Fruit fly (Drosophila melanogaster) whole organism, embryonic: ENCODE measurements around the gene CG31183.

ENCODE experiments used
- ATbp ChIP-seq: fragments of 200-800 bp; sonication (Bioruptor generic); optimal IDR thresholded peaks from 2 replicates; lab custom pipeline; 2017; ENCODE audit warnings: missing biosample characterization, mild to moderate bottlenecking, missing genetic modification characterization, missing genetic modification reagents
- Atf-2 ChIP-seq: fragments of 200-800 bp; sonication (Bioruptor generic); optimal IDR thresholded peaks from 2 replicates; lab custom pipeline; 2016; ENCODE audit warnings: missing biosample characterization, missing genetic modification characterization
- B-H2 ChIP-seq: fragments of 200-800 bp; sonication (Bioruptor generic); optimal IDR thresholded peaks from 2 replicates; lab custom pipeline; 2018; ENCODE audit warnings: missing biosample characterization, mild to moderate bottlenecking, missing genetic modification characterization
- CG10321 ChIP-seq: fragments of 200-800 bp; sonication (Bioruptor generic); IDR thresholded peaks from 2 replicates; pipeline ENCODE4 v1.3.6; 2022; ENCODE audit warnings: missing biosample characterization, missing genetic modification characterization
- CG10959 ChIP-seq: fragments of 200-800 bp; sonication (Bioruptor generic); IDR thresholded peaks from 2 replicates; pipeline ENCODE4 v1.3.6; 2022; ENCODE audit warnings: missing biosample characterization, missing genetic modification characterization
- CG12104 ChIP-seq: fragments of 200-800 bp; sonication (Bioruptor generic); optimal IDR thresholded peaks from 3 replicates; lab custom pipeline; 2016; ENCODE audit warnings: missing biosample characterization, missing genetic modification characterization
- CG13296 ChIP-seq: fragments of 200-800 bp; sonication (Bioruptor generic); optimal IDR thresholded peaks from 3 replicates; lab custom pipeline; 2018; ENCODE audit warnings: missing biosample characterization, mild to moderate bottlenecking, missing genetic modification characterization
- CG1602 ChIP-seq: fragments of 200-800 bp; sonication (Bioruptor generic); optimal IDR thresholded peaks from 3 replicates; lab custom pipeline; 2016; ENCODE audit warnings: missing biosample characterization, missing genetic modification characterization
- CG18599 ChIP-seq: fragments of 200-800 bp; sonication (Bioruptor generic); optimal IDR thresholded peaks from 3 replicates; lab custom pipeline; 2017; ENCODE audit warnings: missing biosample characterization, missing genetic modification characterization, mild to moderate bottlenecking, moderate library complexity, missing genetic modification reagents
- CG18764 ChIP-seq: fragments of 200-800 bp; sonication (Bioruptor generic); optimal IDR thresholded peaks from 3 replicates; lab custom pipeline; 2016; ENCODE audit warnings: missing biosample characterization, missing genetic modification characterization
- CG2202 ChIP-seq: fragments of 200-800 bp; sonication (Bioruptor generic); optimal IDR thresholded peaks from 2 replicates; lab custom pipeline; 2018; ENCODE audit warnings: missing biosample characterization, mild to moderate bottlenecking, missing genetic modification characterization
- CG31224 ChIP-seq: fragments of 200-800 bp; sonication (Bioruptor generic); IDR thresholded peaks from 2 replicates; pipeline ENCODE4 v1.3.6; 2022; ENCODE audit warnings: missing biosample characterization, missing genetic modification characterization
- CG32532 ChIP-seq: fragments of 200-800 bp; sonication (Bioruptor generic); IDR thresholded peaks from 2 replicates; pipeline ENCODE4 v1.3.6; 2022; ENCODE audit warnings: missing biosample characterization, missing genetic modification characterization
- CG5180 ChIP-seq: fragments of 200-800 bp; sonication (Bioruptor generic); optimal IDR thresholded peaks from 3 replicates; lab custom pipeline; 2017; ENCODE audit warnings: missing biosample characterization, missing genetic modification characterization, mild to moderate bottlenecking, moderate library complexity, missing genetic modification reagents
- CG6254 ChIP-seq: fragments of 200-800 bp; sonication (Bioruptor generic); optimal IDR thresholded peaks from 3 replicates; lab custom pipeline; 2017; ENCODE audit warnings: mild to moderate bottlenecking, missing biosample characterization, missing genetic modification reagents, missing genetic modification characterization
- CG6272 ChIP-seq: fragments of 200-800 bp; sonication (Bioruptor generic); IDR thresholded peaks from 2 replicates; pipeline ENCODE4 v1.3.6; 2022; ENCODE audit warnings: missing biosample characterization, missing genetic modification characterization
- CG6683 ChIP-seq: fragments of 200-800 bp; sonication (Bioruptor generic); optimal IDR thresholded peaks from 2 replicates; lab custom pipeline; 2017; ENCODE audit warnings: missing biosample characterization, mild to moderate bottlenecking, missing genetic modification characterization, missing genetic modification reagents
- CG7963 ChIP-seq: fragments of 200-800 bp; sonication (Bioruptor generic); IDR thresholded peaks from 3 replicates; pipeline ENCODE4 v1.3.6; 2022; ENCODE audit warnings: missing biosample characterization, missing genetic modification characterization; ENCODE audit not compliant: partially characterized antibody
- CrebB ChIP-seq: fragments of 200-800 bp; sonication (Bioruptor generic); optimal IDR thresholded peaks from 3 replicates; lab custom pipeline; 2018; ENCODE audit warnings: missing biosample characterization, mild to moderate bottlenecking, missing genetic modification characterization
- D19A ChIP-seq: fragments of 200-800 bp; optimal IDR thresholded peaks from 3 replicates; lab custom pipeline; 2019; ENCODE audit warnings: missing biosample characterization, mild to moderate bottlenecking, missing genetic modification characterization, moderate library complexity
- Fer3 ChIP-seq: fragments of 200-800 bp; sonication (Bioruptor generic); optimal IDR thresholded peaks from 2 replicates; lab custom pipeline; 2018; ENCODE audit warnings: missing biosample characterization, mild to moderate bottlenecking, missing genetic modification characterization, moderate library complexity
- GATAe ChIP-seq: fragments of 200-800 bp; sonication (Bioruptor generic); conservative IDR thresholded peaks from 2 replicates; pipeline ENCODE4 v1.3.6; 2022; ENCODE audit warnings: missing biosample characterization, missing genetic modification characterization
- HLH54F ChIP-seq: fragments of 200-800 bp; sonication (Bioruptor generic); optimal IDR thresholded peaks from 3 replicates; lab custom pipeline; 2016; ENCODE audit warnings: missing biosample characterization, missing genetic modification characterization
- Hr51 ChIP-seq, 2 experiments: fragments of 200-800 bp; sonication (Bioruptor generic); optimal IDR thresholded peaks; 2 replicates in 1 of 2; 3 replicates in 1 of 2; lab custom pipeline; 2016 to 2018; ENCODE audit warnings: missing biosample characterization in 2 of 2, missing genetic modification characterization in 2 of 2, mild to moderate bottlenecking in 1 of 2, moderate library complexity in 1 of 2
- Kr ChIP-seq: fragments of 200-800 bp; sonication (Bioruptor generic); optimal IDR thresholded peaks from 2 replicates; lab custom pipeline; 2017; ENCODE audit warnings: missing biosample characterization, mild to moderate bottlenecking, missing genetic modification characterization
- MESR4 ChIP-seq: fragments of 200-800 bp; sonication (Bioruptor generic); optimal IDR thresholded peaks from 2 replicates; lab custom pipeline; 2018; ENCODE audit warnings: missing biosample characterization, mild to moderate bottlenecking, missing genetic modification characterization, moderate library complexity
- Nf-YC ChIP-seq: fragments of 200-800 bp; optimal IDR thresholded peaks from 3 replicates; lab custom pipeline; 2019; ENCODE audit warnings: missing biosample characterization, mild to moderate bottlenecking, missing genetic modification characterization, moderate library complexity
- Oaz ChIP-seq: fragments of 200-800 bp; sonication (Bioruptor generic); IDR thresholded peaks from 2 replicates; pipeline ENCODE4 v1.3.6; 2022; ENCODE audit warnings: missing biosample characterization, missing genetic modification characterization
- Sox100B ChIP-seq: fragments of 200-800 bp; sonication (Bioruptor generic); optimal IDR thresholded peaks from 3 replicates; lab custom pipeline; 2018; ENCODE audit warnings: missing biosample characterization, mild to moderate bottlenecking, missing genetic modification characterization
- Ssrp ChIP-seq: fragments of 200-800 bp; sonication (Bioruptor generic); optimal IDR thresholded peaks from 2 replicates; lab custom pipeline; 2018; ENCODE audit warnings: missing biosample characterization, mild to moderate bottlenecking, missing genetic modification characterization, moderate library complexity
- TFAM ChIP-seq: fragments of 200-800 bp; sonication (Bioruptor generic); optimal IDR thresholded peaks from 2 replicates; lab custom pipeline; 2017; ENCODE audit warnings: missing biosample characterization, missing genetic modification characterization, inconsistent platforms
- Tbp ChIP-seq: fragments of >200 bp; optimal IDR thresholded peaks from 2 replicates; lab custom pipeline; 2018; ENCODE audit warnings: missing biosample characterization, missing genetic modification characterization
- bigmax ChIP-seq: fragments of 200-800 bp; sonication (Bioruptor generic); optimal IDR thresholded peaks from 2 replicates; lab custom pipeline; 2018; ENCODE audit warnings: missing biosample characterization, mild to moderate bottlenecking, missing genetic modification characterization
- bsh ChIP-seq, 2 experiments: fragments of 200-800 bp; sonication (Bioruptor generic); optimal IDR thresholded peaks; 2 replicates each; lab custom pipeline; 2017 to 2018; ENCODE audit warnings: mild to moderate bottlenecking in 2 of 2, missing biosample characterization in 2 of 2, missing genetic modification characterization in 2 of 2, moderate library complexity in 1 of 2
- chif ChIP-seq, 2 experiments: fragments of 200-800 bp; sonication (Bioruptor generic); optimal IDR thresholded peaks; 3 replicates each; lab custom pipeline; 2016; ENCODE audit warnings: missing biosample characterization in 2 of 2, missing genetic modification characterization in 2 of 2
- crol ChIP-seq: fragments of 200-800 bp; sonication (Bioruptor generic); IDR thresholded peaks from 2 replicates; pipeline ENCODE4 v1.3.6; 2022; ENCODE audit warnings: missing biosample characterization, missing genetic modification characterization
- dan ChIP-seq: fragments of 200-800 bp; sonication (Bioruptor generic); IDR thresholded peaks from 2 replicates; pipeline ENCODE4 v1.3.6; 2022; ENCODE audit warnings: missing biosample characterization, missing genetic modification characterization
- gcm2 ChIP-seq: fragments of 200-800 bp; sonication (Bioruptor generic); optimal IDR thresholded peaks from 2 replicates; lab custom pipeline; 2016; ENCODE audit warnings: missing biosample characterization, missing genetic modification characterization
- gem ChIP-seq: fragments of 200-800 bp; sonication (Bioruptor generic); optimal IDR thresholded peaks from 2 replicates; lab custom pipeline; 2019; ENCODE audit warnings: missing biosample characterization, mild to moderate bottlenecking, missing genetic modification characterization, moderate library complexity
- grn ChIP-seq: fragments of 200-800 bp; sonication (Bioruptor generic); optimal IDR thresholded peaks from 3 replicates; lab custom pipeline; 2017; ENCODE audit warnings: missing biosample characterization, missing genetic modification characterization
- nerfin-2 ChIP-seq: fragments of 200-800 bp; sonication (Bioruptor generic); IDR thresholded peaks from 2 replicates; pipeline ENCODE4 v1.3.6; 2022; ENCODE audit warnings: missing biosample characterization, missing genetic modification characterization; ENCODE audit not compliant: partially characterized antibody
- nmo ChIP-seq: fragments of 200-800 bp; sonication (Bioruptor generic); optimal IDR thresholded peaks from 2 replicates; lab custom pipeline; 2018; ENCODE audit warnings: missing biosample characterization, mild to moderate bottlenecking, missing genetic modification characterization, moderate library complexity
- oc ChIP-seq: fragments of 200-800 bp; sonication (Bioruptor generic); optimal IDR thresholded peaks from 2 replicates; lab custom pipeline; 2018; ENCODE audit warnings: missing biosample characterization, mild to moderate bottlenecking, missing genetic modification characterization, moderate library complexity
- peb ChIP-seq: fragments of 200-800 bp; sonication (Bioruptor generic); IDR thresholded peaks from 2 replicates; pipeline ENCODE4 v1.3.6; 2022; ENCODE audit warnings: missing biosample characterization, missing genetic modification characterization
- phol ChIP-seq: fragments of 200-800 bp; sonication (Bioruptor generic); optimal IDR thresholded peaks from 3 replicates; lab custom pipeline; 2018; ENCODE audit warnings: missing biosample characterization, mild to moderate bottlenecking, missing genetic modification characterization, moderate library complexity
- pnt ChIP-seq: fragments of 200-800 bp; sonication (Bioruptor generic); optimal IDR thresholded peaks from 3 replicates; lab custom pipeline; 2016; ENCODE audit warnings: missing biosample characterization, missing genetic modification characterization
- ranshi ChIP-seq: fragments of 200-800 bp; sonication (Bioruptor generic); IDR thresholded peaks from 2 replicates; pipeline ENCODE4 v1.3.6; 2022; ENCODE audit warnings: missing biosample characterization, missing genetic modification characterization
- repo ChIP-seq: fragments of 200-800 bp; sonication (Bioruptor generic); optimal IDR thresholded peaks from 2 replicates; lab custom pipeline; 2016; ENCODE audit warnings: missing biosample characterization, missing genetic modification characterization
- run ChIP-seq: fragments of 200-800 bp; sonication (Bioruptor generic); optimal IDR thresholded peaks from 3 replicates; lab custom pipeline; 2018; ENCODE audit warnings: missing biosample characterization, mild to moderate bottlenecking, missing genetic modification characterization
- tna ChIP-seq: fragments of 200-800 bp; sonication (Bioruptor generic); IDR thresholded peaks from 2 replicates; pipeline ENCODE4 v1.3.6; 2022; ENCODE audit warnings: missing biosample characterization, missing genetic modification characterization; ENCODE audit not compliant: partially characterized antibody
- unpg ChIP-seq: fragments of 200-800 bp; sonication (Bioruptor generic); optimal IDR thresholded peaks from 3 replicates; lab custom pipeline; 2018; ENCODE audit warnings: missing biosample characterization, mild to moderate bottlenecking, missing genetic modification characterization, moderate library complexity

CG31183 gene

DNA sequence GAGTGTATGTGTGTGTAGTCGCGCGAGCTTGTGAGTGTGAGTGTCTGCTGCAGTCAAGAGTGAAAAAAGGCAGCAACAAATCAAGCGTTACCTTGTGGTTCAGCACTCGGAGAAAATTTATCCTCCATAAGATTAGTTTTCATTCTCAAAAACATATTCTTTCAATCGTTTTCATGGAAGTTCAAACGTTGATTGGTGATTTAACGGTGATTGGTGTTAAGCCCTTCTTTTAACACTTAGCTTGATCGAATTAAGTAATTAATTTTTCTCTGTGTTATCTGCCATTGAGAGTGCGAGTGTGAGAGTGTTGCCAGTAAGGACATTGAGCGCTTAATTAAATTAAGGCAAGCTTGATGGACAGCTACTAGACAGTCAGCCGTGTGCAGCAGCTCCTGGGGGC lies 23.9 kb upstream of the CG31183 start (continued):
- TF ChIP-seq CG7963 (GFP tag; lab: Robert Waterston, UW) (no peak), tna (no peak), TFAM (GFP tag; lab: Kevin White, UChicago) (no peak), CG32532 (GFP tag; lab: Robert Waterston, UW) (no peak), CG10959 (GFP tag; lab: Robert Waterston, UW) (no peak), nmo (GFP tag; lab: Kevin White, UChicago) (no peak), CG31224 (GFP tag; lab: Robert Waterston, UW) (no peak), repo (no peak), pnt (no peak), phol (tag; lab: Kevin White, UChicago) (no peak), run (tag; lab: Kevin White, UChicago) (no peak), CG10321 (GFP tag; lab: Robert Waterston, UW) (no peak), grn (GFP tag; lab: Kevin White, UChicago) (no peak), gem (peak; percentile 8), CG2202 (tag; lab: Kevin White, UChicago) (no peak), Fer3 (tag; lab: Kevin White, UChicago) (no peak), B-H2 (GFP tag; lab: Kevin White, UChicago) (no peak), unpg (GFP tag; lab: Kevin White, UChicago) (no peak), oc (tag; lab: Kevin White, UChicago) (no peak), crol (GFP tag; lab: Robert Waterston, UW) (no peak), peb (GFP tag; lab: Robert Waterston, UW) (no peak), Sox100B (GFP tag; lab: Kevin White, UChicago) (no peak), CG1602 (no peak), ranshi (GFP tag; lab: Robert Waterston, UW) (no peak), dan (no peak), CG6254 (GFP tag; lab: Kevin White, UChicago) (no peak), Oaz (GFP tag; lab: Robert Waterston, UW) (no peak), gcm2 (no peak), Ssrp (tag; lab: Kevin White, UChicago) (no peak), chif (GFP tag; optimal IDR thresholded peaks at IDR 0.05; lab: Kevin White, UChicago) (no peak), CG12104 (GFP tag; lab: Kevin White, UChicago) (no peak), ATbp (GFP tag; lab: Kevin White, UChicago) (no peak), bigmax (GFP tag; lab: Kevin White, UChicago) (no peak), CG18599 (peak; percentile 38), Tbp (GFP tag; lab: Kevin White, UChicago) (no peak), Hr51 (GFP tag; optimal IDR thresholded peaks at IDR 0.05; lab: Kevin White, UChicago) (peak in 1 of 2 experiments; percentile 33), CG6272 (GFP tag; lab: Robert Waterston, UW) (no peak), GATAe (GFP tag; lab: Robert Waterston, UW) (no peak), CG13296 (no peak), Nf-YC (tag; lab: Kevin White, UChicago) (no peak), CG6683 (GFP tag; lab: Kevin White, UChicago) (no peak), D19A (tag; lab: Kevin White, UChicago) (no peak), CG18764 (GFP tag; lab: Kevin White, UChicago) (no peak), MESR4 (GFP tag; lab: Kevin White, UChicago) (no peak), HLH54F (GFP tag; lab: Kevin White, UChicago) (no peak), Kr (GFP tag; lab: Kevin White, UChicago) (no peak), CrebB (tag; lab: Kevin White, UChicago) (no peak), Atf-2 (no peak), bsh (GFP tag; optimal IDR thresholded peaks at IDR 0.05; lab: Kevin White, UChicago) (peak in 1 of 2 experiments; percentile 13), CG5180 (GFP tag; lab: Kevin White, UChicago) (no peak), nerfin-2 (GFP tag; lab: Robert Waterston, UW) (no peak)
